Fruit fly (Drosophila melanogaster): ENCODE data around the gene obst-F.

- TF ChIP-seq CG8159 (tag; optimal IDR thresholded peaks at IDR 0.05) (no peak), Pif1B (GFP tag; optimal IDR thresholded peaks at IDR 0.05) (no peak), Snoo (tag; optimal IDR thresholded peaks at IDR 0.05) (no peak), CG14655 (GFP tag; optimal IDR thresholded peaks at IDR 0.05) (no peak), CG13204 (GFP tag; optimal IDR thresholded peaks at IDR 0.05) (no peak), CG34367 (tag; optimal IDR thresholded peaks at IDR 0.05) (no peak), EcR (GFP tag; optimal IDR thresholded peaks at IDR 0.05) (no peak), gl (tag; optimal IDR thresholded peaks at IDR 0.05) (no peak), CG8301 (tag; optimal IDR thresholded peaks at IDR 0.05) (no peak), D1 (tag; optimal IDR thresholded peaks at IDR 0.05) (no peak), CG32121 (GFP tag; IDR thresholded peaks at IDR 0.05) (no peak), fd96Ca (GFP tag; IDR thresholded peaks at IDR 0.05) (no peak)
Observed at dm6 chr3L:20222617-20223016, 21.2 kb upstream of the obst-F start.
